Worm (Caenorhabditis elegans): ENCODE results near the gene clec-34.

- TF ChIP-seq dao-5 (tag; optimal IDR thresholded peaks at IDR 0.05) (no peak), W03F9.2 (tag; optimal IDR thresholded peaks at IDR 0.05) (no peak), him-1 (tag; optimal IDR thresholded peaks at IDR 0.05) (no peak)
Measured at ce11 chrV:16699752-16700259, 35.8 kb upstream of the clec-34 start, which contains the start of gene Y70C5C.1.

All from whole organism, L4/young adult.